Worm (Caenorhabditis elegans) whole organism, L4 larva: Measurements from ENCODE around the gene R155.5.

Experiments used
- F10B5.3 ChIP-seq: sonication (generic microtip); optimal IDR thresholded peaks from 2 replicates; lab custom pipeline; 2016; ENCODE audit warnings: mild to moderate bottlenecking, missing genetic modification characterization, missing compliant biosample characterization
- F44E2.7 ChIP-seq: fragments of 200-800 bp; sonication (Bioruptor generic); IDR thresholded peaks from 2 replicates; pipeline ENCODE4 v2.1.2; 2022; ENCODE audit warnings: missing genetic modification characterization, missing compliant biosample characterization
- F49E8.2 ChIP-seq: sonication (generic microtip); optimal IDR thresholded peaks from 2 replicates; lab custom pipeline; 2016; ENCODE audit warnings: missing compliant biosample characterization, mild to moderate bottlenecking, missing genetic modification characterization, borderline replicate concordance
- Y48G9A.11 ChIP-seq: fragments of 200-800 bp; sonication (Bioruptor generic); IDR thresholded peaks from 2 replicates; pipeline ENCODE4 v1.3.6; 2022; ENCODE audit warnings: missing genetic modification reagents, missing genetic modification characterization, missing compliant biosample characterization
- aha-1 ChIP-seq: fragments of 150-350 bp; peaks from one replicate; lab custom pipeline; 2014; ENCODE audit warnings: missing biosample characterization, missing genetic modification characterization
- arid-1 ChIP-seq: fragments of 200-800 bp; sonication (Bioruptor generic); conservative IDR thresholded peaks from 2 replicates; pipeline ENCODE4 v1.3.6; 2022; ENCODE audit warnings: missing genetic modification reagents, missing genetic modification characterization, missing compliant biosample characterization
- attf-4 ChIP-seq: sonication (generic microtip); optimal IDR thresholded peaks from 3 replicates; lab custom pipeline; 2017; ENCODE audit warnings: missing biosample characterization, missing genetic modification characterization
- ceh-20 ChIP-seq: fragments of 200-800 bp; sonication (Bioruptor generic); IDR thresholded peaks from 2 replicates; pipeline ENCODE4 v1.3.6; 2022; ENCODE audit warnings: missing genetic modification reagents, missing genetic modification characterization, missing compliant biosample characterization
- ceh-32 ChIP-seq: sonication (generic microtip); optimal IDR thresholded peaks from 2 replicates; lab custom pipeline; 2016; ENCODE audit warnings: mild to moderate bottlenecking, missing genetic modification characterization, missing compliant biosample characterization; ENCODE audit not compliant: poor library complexity
- cey-2 ChIP-seq: sonication (generic microtip); optimal IDR thresholded peaks from 3 replicates; lab custom pipeline; 2017; ENCODE audit warnings: missing genetic modification characterization, mild to moderate bottlenecking, missing compliant biosample characterization, antibody characterized with exemption, borderline replicate concordance; ENCODE audit not compliant: insufficient read depth
- dmd-6 ChIP-seq: fragments of 200-800 bp; sonication (Bioruptor generic); IDR thresholded peaks from 2 replicates; pipeline ENCODE4 v1.3.6; 2022; ENCODE audit warnings: missing genetic modification reagents, missing genetic modification characterization, missing compliant biosample characterization
- dmd-8 ChIP-seq: fragments of 200-800 bp; sonication (Bioruptor generic); IDR thresholded peaks from 2 replicates; pipeline ENCODE4 v1.3.6; 2022; ENCODE audit warnings: missing genetic modification characterization, missing compliant biosample characterization
- dmd-9 ChIP-seq: fragments of 200-800 bp; sonication (Bioruptor generic); IDR thresholded peaks from 2 replicates; pipeline ENCODE4 v1.3.6; 2022; ENCODE audit warnings: missing genetic modification reagents, missing genetic modification characterization, missing compliant biosample characterization
- fos-1 ChIP-seq: fragments of 150-350 bp; optimal IDR thresholded peaks from 2 replicates; lab custom pipeline; 2014; ENCODE audit warnings: missing biosample characterization, missing genetic modification characterization
- gei-8 ChIP-seq: fragments of 200-800 bp; sonication (Bioruptor generic); optimal IDR thresholded peaks from 2 replicates; lab custom pipeline; 2018; ENCODE audit warnings: mild to moderate bottlenecking, missing genetic modification characterization, missing compliant biosample characterization
- hif-1 ChIP-seq, 2 experiments: sonication (generic microtip); optimal IDR thresholded peaks; 2 replicates each; lab custom pipeline; 2016 to 2017; ENCODE audit warnings: missing compliant biosample characterization in 2 of 2, missing genetic modification characterization in 2 of 2, missing genetic modification reagents in 2 of 2, missing genotype in 2 of 2, mild to moderate bottlenecking in 1 of 2
- hlh-11 ChIP-seq: fragments of 200-800 bp; sonication (Bioruptor generic); optimal IDR thresholded peaks from 2 replicates; lab custom pipeline; 2018; ENCODE audit warnings: mild to moderate bottlenecking, missing genetic modification characterization, missing compliant biosample characterization
- lim-7 ChIP-seq: fragments of 200-800 bp; sonication (Bioruptor generic); IDR thresholded peaks from 2 replicates; pipeline ENCODE4 v1.3.6; 2022; ENCODE audit warnings: missing genetic modification characterization, missing compliant biosample characterization
- lin-1 ChIP-seq: fragments of 200-800 bp; sonication (Bioruptor generic); IDR thresholded peaks from 2 replicates; pipeline ENCODE4 v1.3.6; 2022; ENCODE audit warnings: missing genetic modification reagents, missing genetic modification characterization, missing compliant biosample characterization
- lsy-2 ChIP-seq, 2 experiments: fragments of 150-350 bp in 1 of 2; sonication (generic microtip) in 1 of 2; optimal IDR thresholded peaks; 2 replicates each; lab custom pipeline; 2014 to 2017; ENCODE audit warnings: missing biosample characterization in 2 of 2, missing genetic modification characterization in 2 of 2
- madf-5 ChIP-seq, 2 experiments: fragments of 200-800 bp; sonication (Bioruptor generic); IDR thresholded peaks; 2 replicates each; pipeline ENCODE4 v1.3.6; 2022; ENCODE audit warnings: missing compliant biosample characterization in 2 of 2, missing genetic modification characterization in 2 of 2
- mdl-1 ChIP-seq, 2 experiments: fragments of 150-350 bp in 1 of 2; sonication (generic microtip) in 1 of 2; optimal IDR thresholded peaks; 2 replicates each; lab custom pipeline; 2014 to 2017; ENCODE audit warnings: missing biosample characterization in 2 of 2, missing genetic modification characterization in 2 of 2
- mes-2 ChIP-seq: sonication (generic microtip); optimal IDR thresholded peaks from 2 replicates; lab custom pipeline; 2016; ENCODE audit warnings: missing genotype, mild to moderate bottlenecking, missing genetic modification characterization, missing compliant biosample characterization; ENCODE audit not compliant: poor library complexity, severe bottlenecking
- mxl-2 ChIP-seq: fragments of 200-800 bp; sonication (Bioruptor generic); conservative IDR thresholded peaks from 2 replicates; pipeline ENCODE4 v1.3.6; 2022; ENCODE audit warnings: missing genetic modification reagents, missing genetic modification characterization, missing compliant biosample characterization
- mxl-3 ChIP-seq: fragments of 200-800 bp; sonication (Bioruptor generic); optimal IDR thresholded peaks from 2 replicates; lab custom pipeline; 2018; ENCODE audit warnings: mild to moderate bottlenecking, missing genetic modification characterization, missing compliant biosample characterization
- nhr-102 ChIP-seq: sonication (generic microtip); optimal IDR thresholded peaks from 2 replicates; lab custom pipeline; 2016; ENCODE audit warnings: mild to moderate bottlenecking, missing genetic modification characterization, moderate library complexity, missing compliant biosample characterization
- nhr-25 ChIP-seq: sonication (generic microtip); optimal IDR thresholded peaks from 2 replicates; lab custom pipeline; 2017; ENCODE audit warnings: missing genetic modification characterization, mild to moderate bottlenecking, missing compliant biosample characterization, antibody characterized with exemption, moderate library complexity, borderline replicate concordance; ENCODE audit not compliant: insufficient read depth
- nhr-28 ChIP-seq: fragments of 150-350 bp; optimal IDR thresholded peaks from 2 replicates; lab custom pipeline; 2014; ENCODE audit warnings: missing biosample characterization, missing genetic modification characterization
- nhr-41 ChIP-seq: fragments of 200-800 bp; sonication (Bioruptor generic); IDR thresholded peaks from 2 replicates; pipeline ENCODE4 v1.3.6; 2022; ENCODE audit warnings: missing genetic modification reagents, missing genetic modification characterization, missing compliant biosample characterization
- nhr-48 ChIP-seq: sonication (generic microtip); optimal IDR thresholded peaks from 2 replicates; lab custom pipeline; 2016; ENCODE audit warnings: mild to moderate bottlenecking, missing genetic modification characterization, missing compliant biosample characterization
- nhr-77 ChIP-seq: fragments of 150-350 bp; optimal IDR thresholded peaks from 2 replicates; lab custom pipeline; 2014; ENCODE audit warnings: missing biosample characterization, missing genetic modification characterization
- pha-4 ChIP-seq, 2 experiments: fragments of 150-350 bp in 1 of 2; fragments of 200-800 bp in 1 of 2; sonication (Bioruptor generic) in 1 of 2; IDR thresholded peaks in 1 of 2; optimal IDR thresholded peaks in 1 of 2; 2 replicates each; pipeline versions ENCODE4 v1.3.6 to Lab custom; 2014 to 2022; ENCODE audit warnings: missing genetic modification characterization in 2 of 2, missing genetic modification reagents in 2 of 2, missing biosample characterization in 1 of 2, missing compliant biosample characterization in 1 of 2
- pqm-1 ChIP-seq: sonication (generic microtip); optimal IDR thresholded peaks from 2 replicates; lab custom pipeline; 2017; ENCODE audit warnings: missing biosample characterization, missing genetic modification characterization
- set-16 ChIP-seq: fragments of 200-800 bp; sonication (Bioruptor generic); IDR thresholded peaks from 2 replicates; pipeline ENCODE4 v1.3.6; 2022; ENCODE audit warnings: missing genetic modification reagents, missing genetic modification characterization, missing compliant biosample characterization
- skn-1 ChIP-seq: fragments of 150-350 bp; optimal IDR thresholded peaks from 2 replicates; lab custom pipeline; 2014; ENCODE audit warnings: missing biosample characterization, missing genetic modification characterization
- snpc-4 ChIP-seq: fragments of 150-350 bp; optimal IDR thresholded peaks from 2 replicates; lab custom pipeline; 2014; ENCODE audit warnings: missing biosample characterization, missing genetic modification characterization
- spr-3 ChIP-seq: fragments of 200-800 bp; sonication (Bioruptor generic); optimal IDR thresholded peaks from 2 replicates; lab custom pipeline; 2018; ENCODE audit warnings: mild to moderate bottlenecking, missing genetic modification characterization, missing compliant biosample characterization
- tra-1 ChIP-seq: fragments of 200-800 bp; sonication (Bioruptor generic); IDR thresholded peaks from 2 replicates; pipeline ENCODE4 v1.3.6; 2022; ENCODE audit warnings: missing genetic modification reagents, missing genetic modification characterization, missing compliant biosample characterization
- unc-130 ChIP-seq: sonication (generic microtip); optimal IDR thresholded peaks from 2 replicates; lab custom pipeline; 2016; ENCODE audit warnings: missing genetic modification reagents, missing genetic modification characterization, missing compliant biosample characterization
- unc-39 ChIP-seq: sonication (generic microtip); optimal IDR thresholded peaks from 2 replicates; lab custom pipeline; 2017; ENCODE audit warnings: missing biosample characterization, missing genetic modification characterization
- unc-62 ChIP-seq, 3 experiments: fragments of 150-350 bp in 1 of 3; sonication (generic microtip); optimal IDR thresholded peaks in 2 of 3; peaks in 1 of 3; 1 replicate in 1 of 3; 2 replicates in 2 of 3; lab custom pipeline; 2014 to 2017; ENCODE audit warnings: missing biosample characterization in 3 of 3, missing genetic modification characterization in 3 of 3, missing genetic modification reagents in 3 of 3, missing genotype in 1 of 3
- vab-7 ChIP-seq: fragments of 200-800 bp; sonication (Bioruptor generic); IDR thresholded peaks from 2 replicates; pipeline ENCODE4 v1.3.6; 2022; ENCODE audit warnings: missing genetic modification reagents, missing genetic modification characterization, missing compliant biosample characterization
- zfp-2 ChIP-seq: sonication (generic microtip); optimal IDR thresholded peaks from 2 replicates; lab custom pipeline; 2016; ENCODE audit warnings: mild to moderate bottlenecking, missing genetic modification characterization, missing compliant biosample characterization
- zfp-3 ChIP-seq: fragments of 200-800 bp; sonication (Bioruptor generic); conservative IDR thresholded peaks from 2 replicates; pipeline ENCODE4 v1.3.6; 2022; ENCODE audit warnings: missing genetic modification reagents, missing genetic modification characterization, missing compliant biosample characterization

Gene R155.5

DNA sequence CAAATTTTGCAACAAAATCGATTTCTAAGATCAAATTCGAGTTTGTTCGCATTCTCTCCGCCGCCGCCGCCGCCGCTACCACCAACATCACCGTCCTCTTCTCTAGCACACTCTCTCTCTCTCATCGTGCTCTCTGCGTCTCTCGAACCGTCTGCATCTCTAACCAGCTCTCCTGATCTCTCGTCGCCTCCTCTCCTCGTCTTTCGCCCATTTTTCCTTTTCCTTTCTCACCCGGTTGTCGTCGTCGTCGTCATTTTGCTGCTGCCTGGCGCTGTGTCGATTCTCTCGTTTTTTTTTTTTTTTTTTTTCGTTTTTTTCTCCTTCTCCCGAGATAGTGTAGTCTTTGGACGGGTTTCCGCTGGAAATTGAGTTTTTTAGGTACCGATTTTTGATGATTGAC is 43.9 kb downstream of the R155.5 start (continued):
- peak; percentile 4; the same call in 1 of the 2 replicates for TF ChIP-seq dmd-9 (GFP tag; lab: Robert Waterston, UW)
- TF ChIP-seq hlh-11 (tag; lab: Kevin White, UChicago) = peak; percentile 99

DNA sequence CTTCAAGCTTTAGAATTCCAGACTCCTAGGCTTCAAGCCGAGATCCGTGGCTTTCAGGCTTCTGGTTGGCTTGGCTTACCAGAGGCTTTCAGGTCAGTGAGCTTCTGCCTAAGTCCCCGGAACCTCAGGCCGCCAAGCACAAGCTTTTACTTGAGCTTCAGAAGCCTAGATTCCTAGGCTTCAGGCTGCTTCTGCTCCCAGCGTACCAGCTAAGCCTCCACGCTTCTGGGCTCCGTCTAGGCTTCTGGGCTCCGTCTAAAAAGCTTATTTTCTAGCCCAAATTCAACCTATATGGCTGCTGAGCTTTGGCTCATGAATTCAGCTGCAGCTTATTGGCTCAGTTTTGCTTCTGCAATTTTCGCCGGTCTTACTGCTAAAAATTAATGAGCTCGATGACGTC is 44.5 kb downstream of the R155.5 start:
- TF ChIP-seq mxl-3 (no peak), F44E2.7 (GFP tag; lab: Robert Waterston, UW) (no peak), cey-2 (tag; lab: Kevin White, UChicago) (no peak), madf-5 (GFP tag; IDR thresholded peaks at IDR 0.05; lab: Robert Waterston, UW) (no peak), nhr-25 (tag; lab: Kevin White, UChicago) (no peak), ceh-32 (tag; lab: Kevin White, UChicago) (no peak), aha-1 (tag; lab: Kevin White, UChicago) (peak; percentile 91), set-16 (GFP tag; lab: Robert Waterston, UW) (peak; percentile 19; the same call in 1 of the 2 replicates), mdl-1 (tag; optimal IDR thresholded peaks at IDR 0.05; lab: Kevin White, UChicago) (no peak), snpc-4 (no peak)

ce11 chrIII:1925048-1925537 is 45.2 kb downstream of the R155.5 start:
- TF ChIP-seq F49E8.2 (tag; lab: Kevin White, UChicago) (no peak), mes-2 (tag; lab: Kevin White, UChicago) (peak; percentile 73), attf-4 (tag; lab: Kevin White, UChicago) (no peak), lin-1 (GFP tag; lab: Robert Waterston, UW) (peak; percentile 94), fos-1 (tag; lab: Kevin White, UChicago) (peak; percentile 95), zfp-2 (tag; lab: Kevin White, UChicago) (peak; percentile 61), unc-130 (GFP tag; lab: Kevin White, UChicago) (peak; percentile 17), tra-1 (GFP tag; lab: Robert Waterston, UW) (peak; percentile 99), ceh-20 (GFP tag; lab: Robert Waterston, UW) (peak; percentile 97), snpc-4 (peak; percentile 14), F10B5.3 (tag; lab: Kevin White, UChicago) (peak; percentile 84), dmd-6 (GFP tag; lab: Robert Waterston, UW) (peak; percentile 100), mxl-2 (GFP tag; lab: Robert Waterston, UW) (peak; percentile 64; the same call in 1 of the 2 replicates), nhr-77 (peak; percentile 97), pqm-1 (tag; lab: Kevin White, UChicago) (peak; percentile 71), vab-7 (GFP tag; lab: Robert Waterston, UW) (peak; percentile 65; the same call in 1 of the 2 replicates), unc-39 (tag; lab: Kevin White, UChicago) (no peak), spr-3 (peak; percentile 80), nhr-41 (peak; percentile 65; the same call in 1 of the 2 replicates), zfp-3 (GFP tag; lab: Robert Waterston, UW) (peak; percentile 87; the same call in 1 of the 2 replicates), Y48G9A.11 (GFP tag; lab: Robert Waterston, UW) (no peak), gei-8 (GFP tag; lab: Kevin White, UChicago) (peak; percentile 99), lim-7 (GFP tag; lab: Robert Waterston, UW) (0 out of 2 replicates have a peak, but pooled peaks have one; percentile 30), unc-62 (GFP tag; optimal IDR thresholded peaks at IDR 0.05 in 1 of 2; lab: Kevin White, UChicago) (peak in 1 of 2 experiments; percentile 100), unc-62 (tag; optimal IDR thresholded peaks at IDR 0.05; lab: Kevin White, UChicago) (peak; percentile 74), skn-1 (no peak), nhr-28 (tag; lab: Kevin White, UChicago) (peak; percentile 97), pha-4 (GFP tag; IDR thresholded peaks at IDR 0.05; lab: Robert Waterston, UW) (peak; percentile 97), pha-4 (tag; optimal IDR thresholded peaks at IDR 0.05; lab: Kevin White, UChicago) (peak; percentile 71), hif-1 (tag; optimal IDR thresholded peaks at IDR 0.05; lab: Kevin White, UChicago) (peak; percentile 69 to 89), arid-1 (peak; percentile 75; the same call in 1 of the 2 replicates), lsy-2 (tag; optimal IDR thresholded peaks at IDR 0.05; lab: Kevin White, UChicago) (peak; percentile 83 to 93), nhr-48 (tag; lab: Kevin White, UChicago) (peak; percentile 99), nhr-102 (peak; percentile 97), dmd-9 (GFP tag; lab: Robert Waterston, UW) (0 out of 2 replicates have a peak, but pooled peaks have one; percentile 56), dmd-8 (no peak)
